Fruit fly (Drosophila melanogaster) whole organism, prepupa: Measurements from ENCODE around the gene CG18528.

Experiments used
- CG10631 ChIP-seq: fragments of 200-800 bp; sonication (Bioruptor generic); optimal IDR thresholded peaks from 2 replicates; lab custom pipeline; 2016; ENCODE audit warnings: missing biosample characterization, missing genetic modification characterization
- CG10669 ChIP-seq: fragments of 200-800 bp; sonication (Bioruptor generic); optimal IDR thresholded peaks from 3 replicates; lab custom pipeline; 2018; ENCODE audit warnings: missing biosample characterization, mild to moderate bottlenecking, missing genetic modification characterization, moderate library complexity
- CG11294 ChIP-seq: fragments of 200-800 bp; sonication (Bioruptor generic); IDR thresholded peaks from 2 replicates; pipeline ENCODE4 v1.3.6; 2022; ENCODE audit warnings: missing biosample characterization, missing genetic modification characterization
- CG11762 ChIP-seq: fragments of 200-800 bp; sonication (Bioruptor generic); optimal IDR thresholded peaks from 3 replicates; lab custom pipeline; 2016; ENCODE audit warnings: missing biosample characterization, missing genetic modification characterization; ENCODE audit not compliant: insufficient read depth
- CG11902 ChIP-seq: fragments of 200-800 bp; sonication (Bioruptor generic); optimal IDR thresholded peaks from 3 replicates; lab custom pipeline; 2016; ENCODE audit warnings: missing biosample characterization, missing genetic modification characterization
- CG1621 ChIP-seq: fragments of 200-800 bp; sonication (Bioruptor generic); optimal IDR thresholded peaks from 3 replicates; lab custom pipeline; 2018; ENCODE audit warnings: missing biosample characterization, mild to moderate bottlenecking, missing genetic modification characterization
- CG3032 ChIP-seq: fragments of 200-800 bp; optimal IDR thresholded peaks from 2 replicates; lab custom pipeline; 2019; ENCODE audit warnings: missing biosample characterization, mild to moderate bottlenecking, missing genetic modification characterization, moderate library complexity
- CG31627 ChIP-seq: fragments of 200-800 bp; sonication (Bioruptor generic); optimal IDR thresholded peaks from 3 replicates; lab custom pipeline; 2016; ENCODE audit warnings: missing biosample characterization, missing genetic modification characterization
- CG32006 ChIP-seq: fragments of 200-800 bp; sonication (Bioruptor generic); optimal IDR thresholded peaks from 3 replicates; lab custom pipeline; 2017; ENCODE audit warnings: missing biosample characterization, mild to moderate bottlenecking, missing genetic modification characterization
- CG34406 ChIP-seq: fragments of 200-800 bp; sonication (Bioruptor generic); optimal IDR thresholded peaks from 3 replicates; lab custom pipeline; 2016; ENCODE audit warnings: missing biosample characterization, missing genetic modification characterization
- CG3919 ChIP-seq: fragments of 200-800 bp; sonication (Bioruptor generic); optimal IDR thresholded peaks from 3 replicates; lab custom pipeline; 2016; ENCODE audit warnings: missing biosample characterization, missing genetic modification characterization
- CG4318 ChIP-seq: fragments of 200-800 bp; sonication (Bioruptor generic); optimal IDR thresholded peaks from 3 replicates; lab custom pipeline; 2017; ENCODE audit warnings: missing biosample characterization, mild to moderate bottlenecking, missing genetic modification characterization
- CG6163 ChIP-seq: fragments of 200-800 bp; sonication (Bioruptor generic); IDR thresholded peaks from 3 replicates; pipeline ENCODE4 v1.3.6; 2022; ENCODE audit warnings: missing biosample characterization, missing genetic modification characterization
- CG6792 ChIP-seq: fragments of 200-800 bp; sonication (Bioruptor generic); optimal IDR thresholded peaks from 3 replicates; lab custom pipeline; 2016; ENCODE audit warnings: missing biosample characterization, missing genetic modification characterization
- CG6854 ChIP-seq: fragments of 200-800 bp; sonication (Bioruptor generic); optimal IDR thresholded peaks from 2 replicates; lab custom pipeline; 2017; ENCODE audit warnings: missing biosample characterization, mild to moderate bottlenecking, missing genetic modification characterization
- CG7368 ChIP-seq: fragments of 200-800 bp; sonication (Bioruptor generic); optimal IDR thresholded peaks from 3 replicates; lab custom pipeline; 2016; ENCODE audit warnings: missing biosample characterization, missing genetic modification characterization
- CG8319 ChIP-seq: fragments of 200-800 bp; sonication (Bioruptor generic); optimal IDR thresholded peaks from 3 replicates; lab custom pipeline; 2016; ENCODE audit warnings: missing biosample characterization, missing genetic modification characterization
- CG8632 ChIP-seq: fragments of 200-800 bp; sonication (Bioruptor generic); optimal IDR thresholded peaks from 3 replicates; lab custom pipeline; 2016; ENCODE audit warnings: missing biosample characterization, missing genetic modification characterization
- CG9139 ChIP-seq: fragments of 200-800 bp; sonication (Bioruptor generic); optimal IDR thresholded peaks from 3 replicates; lab custom pipeline; 2017; ENCODE audit warnings: missing biosample characterization, mild to moderate bottlenecking, missing genetic modification characterization
- Eip75B ChIP-seq: fragments of 200-800 bp; sonication (Bioruptor generic); optimal IDR thresholded peaks from 3 replicates; lab custom pipeline; 2016; ENCODE audit warnings: missing biosample characterization, missing genetic modification characterization
- Eip93F ChIP-seq: fragments of 200-800 bp; sonication (Bioruptor generic); optimal IDR thresholded peaks from 2 replicates; lab custom pipeline; 2016; ENCODE audit warnings: missing biosample characterization, mild to moderate bottlenecking, missing genetic modification characterization
- Ets21C ChIP-seq: fragments of 200-800 bp; sonication (Bioruptor generic); optimal IDR thresholded peaks from 3 replicates; lab custom pipeline; 2016; ENCODE audit warnings: missing biosample characterization, missing genetic modification characterization
- Hr38 ChIP-seq: sonication (Bioruptor generic); optimal IDR thresholded peaks from 2 replicates; lab custom pipeline; 2016; ENCODE audit warnings: missing biosample characterization, missing genetic modification characterization
- Hr39 ChIP-seq: fragments of 200-800 bp; sonication (Bioruptor generic); optimal IDR thresholded peaks from 2 replicates; lab custom pipeline; 2016; ENCODE audit warnings: missing biosample characterization, missing genetic modification characterization
- Met ChIP-seq: fragments of 200-800 bp; sonication (Bioruptor generic); optimal IDR thresholded peaks from 3 replicates; lab custom pipeline; 2016; ENCODE audit warnings: missing biosample characterization, missing genetic modification characterization
- Sox102F ChIP-seq: fragments of 200-800 bp; sonication (Bioruptor generic); optimal IDR thresholded peaks from 2 replicates; lab custom pipeline; 2016; ENCODE audit warnings: missing biosample characterization, mild to moderate bottlenecking, missing genetic modification characterization
- acj6 ChIP-seq: fragments of 200-800 bp; sonication (Bioruptor generic); optimal IDR thresholded peaks from 3 replicates; lab custom pipeline; 2016; ENCODE audit warnings: missing biosample characterization, missing genetic modification characterization
- dac ChIP-seq: fragments of 200-800 bp; sonication (Bioruptor generic); optimal IDR thresholded peaks from 2 replicates; lab custom pipeline; 2017; ENCODE audit warnings: missing biosample characterization, mild to moderate bottlenecking, missing genetic modification characterization
- dsx ChIP-seq: fragments of 200-800 bp; optimal IDR thresholded peaks from 3 replicates; lab custom pipeline; 2019; ENCODE audit warnings: missing biosample characterization, mild to moderate bottlenecking, missing genetic modification characterization, moderate library complexity; ENCODE audit not compliant: poor library complexity, severe bottlenecking
- esn ChIP-seq: fragments of 200-800 bp; sonication (Bioruptor generic); optimal IDR thresholded peaks from 2 replicates; lab custom pipeline; 2016; ENCODE audit warnings: missing biosample characterization, mild to moderate bottlenecking, missing genetic modification characterization, moderate library complexity
- fd59A ChIP-seq: fragments of 200-800 bp; sonication (Bioruptor generic); optimal IDR thresholded peaks from 2 replicates; lab custom pipeline; 2017; ENCODE audit warnings: missing biosample characterization, mild to moderate bottlenecking, missing genetic modification characterization, missing genetic modification reagents
- fkh ChIP-seq: fragments of 200-800 bp; sonication (Bioruptor generic); optimal IDR thresholded peaks from 3 replicates; lab custom pipeline; 2017; ENCODE audit warnings: missing biosample characterization, mild to moderate bottlenecking, missing genetic modification characterization, moderate library complexity
- lz ChIP-seq: fragments of 200-800 bp; sonication (Bioruptor generic); optimal IDR thresholded peaks from 3 replicates; lab custom pipeline; 2016; ENCODE audit warnings: missing biosample characterization, missing genetic modification characterization
- net ChIP-seq: fragments of 200-800 bp; sonication (Bioruptor generic); optimal IDR thresholded peaks from 3 replicates; lab custom pipeline; 2016; ENCODE audit warnings: missing biosample characterization, missing genetic modification characterization
- pdm3 ChIP-seq: fragments of 200-800 bp; sonication (Bioruptor generic); optimal IDR thresholded peaks from 3 replicates; lab custom pipeline; 2016; ENCODE audit warnings: missing biosample characterization, missing genetic modification characterization
- spab ChIP-seq: fragments of 200-800 bp; sonication (Bioruptor generic); optimal IDR thresholded peaks from 2 replicates; lab custom pipeline; 2017; ENCODE audit warnings: missing biosample characterization, mild to moderate bottlenecking, missing genetic modification characterization, missing genetic modification reagents
- svp ChIP-seq: fragments of 200-800 bp; sonication (Bioruptor generic); peaks from one replicate; lab custom pipeline; 2016; ENCODE audit warnings: missing biosample characterization, missing genetic modification characterization
- topi ChIP-seq: fragments of 200-800 bp; sonication (Bioruptor generic); optimal IDR thresholded peaks from 3 replicates; lab custom pipeline; 2016; ENCODE audit warnings: missing biosample characterization, missing genetic modification characterization

The CG18528 gene

DNA sequence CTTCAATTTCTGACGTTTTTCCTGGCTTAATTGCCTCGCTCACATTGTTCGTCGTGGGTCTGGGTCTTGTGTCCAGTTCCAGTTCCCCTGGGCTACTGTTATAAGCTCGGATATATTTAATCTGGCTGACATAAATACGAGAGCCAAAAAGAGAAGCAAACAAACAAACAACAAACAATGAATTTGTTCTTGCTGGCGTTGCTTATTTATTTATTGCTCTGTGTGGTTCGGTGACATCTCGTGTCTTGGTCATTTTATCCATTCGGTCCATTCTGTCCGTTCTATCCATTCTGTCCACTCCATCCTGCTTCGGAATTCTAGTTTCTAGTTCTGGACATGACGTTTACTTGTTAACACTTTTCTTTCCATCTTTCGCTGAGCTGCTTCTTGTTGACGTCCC, 25.0 kb upstream of the CG18528 start, which contains the start of gene CG17780:
CG17780 (minus strand) TSS at position 101 of the 400 bp plus-strand sequence.
- TF ChIP-seq CG8319 (GFP tag; lab: Kevin White, UChicago) = no peak
- no peak for TF ChIP-seq CG11762
- TF ChIP-seq CG1621 (tag; lab: Kevin White, UChicago) = no peak
- TF ChIP-seq svp = no peak
- no peak for TF ChIP-seq net (GFP tag; lab: Kevin White, UChicago)
- no peak for TF ChIP-seq CG4318 (GFP tag; lab: Kevin White, UChicago)
- TF ChIP-seq pdm3 (GFP tag; lab: Kevin White, UChicago) = no peak
- TF ChIP-seq CG3032 (tag; lab: Kevin White, UChicago) = no peak
- no peak for TF ChIP-seq CG11294 (GFP tag; lab: Robert Waterston, UW)
- TF ChIP-seq Hr38 = no peak
- no peak for TF ChIP-seq spab (GFP tag; lab: Kevin White, UChicago)

DNA sequence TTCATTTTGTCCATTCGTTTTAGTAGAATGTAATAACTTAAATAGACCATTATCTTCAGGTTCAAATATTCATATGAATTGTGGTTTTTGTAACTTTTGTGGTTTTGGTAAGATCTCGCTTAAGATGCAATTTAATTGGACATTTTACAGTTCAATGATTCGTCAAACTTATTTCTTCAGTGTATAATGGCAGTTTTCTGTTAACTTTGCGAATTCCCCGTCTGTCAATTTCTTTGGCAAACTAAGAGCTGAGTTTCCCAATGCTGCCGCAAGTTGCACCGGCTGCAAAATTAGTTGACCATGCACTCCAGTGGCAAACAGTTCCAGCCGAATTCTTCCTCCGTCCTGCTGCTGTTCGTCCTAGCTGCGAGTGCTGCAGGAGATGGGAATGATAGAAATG, 16.6 kb upstream of the CG18528 start, which contains the start of gene CG33342:
CG33342 (plus strand) TSS at position 301 of the 400 bp plus-strand sequence.
- TF ChIP-seq CG3919 (GFP tag; lab: Kevin White, UChicago) (no peak), CG6163 (no peak), acj6 (GFP tag; lab: Kevin White, UChicago) (no peak), CG34406 (GFP tag; lab: Kevin White, UChicago) (no peak), Met (GFP tag; lab: Kevin White, UChicago) (no peak), CG1621 (tag; lab: Kevin White, UChicago) (no peak), Eip93F (no peak), pdm3 (GFP tag; lab: Kevin White, UChicago) (no peak), CG11762 (no peak), Eip75B (no peak), CG6854 (GFP tag; lab: Kevin White, UChicago) (no peak), dac (GFP tag; lab: Kevin White, UChicago) (no peak), fd59A (GFP tag; lab: Kevin White, UChicago) (no peak)

DNA sequence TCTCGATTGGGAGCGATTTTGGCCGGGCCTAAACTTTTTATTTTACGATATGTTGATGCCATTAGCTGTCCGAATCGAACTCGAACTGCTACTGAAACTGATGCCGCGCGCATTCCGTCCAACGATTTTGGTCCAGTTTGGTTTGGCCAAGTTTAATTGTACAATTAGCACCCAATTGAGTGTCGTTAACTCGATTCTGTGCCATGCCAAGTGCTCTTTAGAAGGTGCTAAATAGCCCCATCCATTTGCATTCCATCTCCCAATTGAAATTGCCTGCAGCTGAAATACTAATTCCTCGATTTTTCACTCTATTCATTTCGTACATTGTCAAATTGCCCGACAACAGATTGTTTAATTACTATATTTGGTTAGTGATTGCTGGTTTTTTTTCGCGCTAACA, 15.6 kb upstream of the CG18528 start, which contains the start of gene CG17781:
CG17781 (minus strand) TSS at position 101 of the 400 bp plus-strand sequence.
- TF ChIP-seq CG31627 (GFP tag; lab: Kevin White, UChicago) (no peak), CG4318 (GFP tag; lab: Kevin White, UChicago) (no peak), CG32006 (no peak), CG1621 (tag; lab: Kevin White, UChicago) (no peak), CG10669 (no peak), CG7368 (no peak), Hr39 (GFP tag; lab: Kevin White, UChicago) (no peak), topi (GFP tag; lab: Kevin White, UChicago) (no peak), Sox102F (GFP tag; lab: Kevin White, UChicago) (no peak), fkh (GFP tag; lab: Kevin White, UChicago) (no peak), CG8632 (GFP tag; lab: Kevin White, UChicago) (no peak), Eip75B (no peak), CG11902 (GFP tag; lab: Kevin White, UChicago) (no peak), Ets21C (GFP tag; lab: Kevin White, UChicago) (no peak), CG10631 (GFP tag; lab: Kevin White, UChicago) (no peak), lz (GFP tag; lab: Kevin White, UChicago) (no peak), esn (GFP tag; lab: Kevin White, UChicago) (no peak), CG9139 (GFP tag; lab: Kevin White, UChicago) (no peak)

DNA sequence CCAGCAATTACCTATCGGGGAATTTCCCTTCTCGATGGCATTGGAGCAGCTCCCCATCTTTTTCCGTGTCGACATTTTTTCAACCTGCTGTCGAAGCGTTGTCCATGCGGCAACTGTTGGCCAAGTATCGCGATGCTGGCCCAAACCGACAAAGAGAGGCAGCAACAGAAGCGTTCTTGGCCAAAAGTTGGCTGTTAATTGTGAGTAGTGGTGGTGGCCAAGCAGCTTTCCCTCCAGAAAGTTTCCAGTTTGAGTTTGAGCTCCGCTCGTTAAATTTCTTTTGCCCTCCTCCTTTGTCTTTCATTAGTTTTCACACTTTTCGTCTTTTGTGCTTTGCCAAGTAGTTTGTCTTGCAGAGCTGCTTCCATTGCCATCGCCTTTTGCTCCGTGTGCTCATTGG, 12.7 kb upstream of the CG18528 start, which contains the start of gene CG17782:
CG17782 (minus strand) TSS at position 101 of the 400 bp plus-strand sequence.
- no peak for TF ChIP-seq CG34406 (GFP tag; lab: Kevin White, UChicago)
- no peak for TF ChIP-seq dsx (GFP tag; lab: Kevin White, UChicago)
- no peak for TF ChIP-seq Met (GFP tag; lab: Kevin White, UChicago)
- TF ChIP-seq CG6792 (GFP tag; lab: Kevin White, UChicago) = no peak
- TF ChIP-seq CG11902 (GFP tag; lab: Kevin White, UChicago) = no peak
- no peak for TF ChIP-seq Hr39 (GFP tag; lab: Kevin White, UChicago)
- no peak for TF ChIP-seq CG8632 (GFP tag; lab: Kevin White, UChicago)
- TF ChIP-seq pdm3 (GFP tag; lab: Kevin White, UChicago) = no peak
- TF ChIP-seq CG7368 = no peak
- TF ChIP-seq CG3919 (GFP tag; lab: Kevin White, UChicago) = no peak
- TF ChIP-seq CG11762 = no peak
